Fruit fly (Drosophila melanogaster) whole organism, adult: Measurements from ENCODE around the gene His3.3B.

ENCODE experiments used
- CG11617 ChIP-seq: fragments of 200-800 bp; sonication (Bioruptor generic); optimal IDR thresholded peaks from 2 replicates; lab custom pipeline; 2017; ENCODE audit warnings: mild to moderate bottlenecking, missing biosample characterization, missing genetic modification reagents, missing genetic modification characterization
- CG12768 ChIP-seq: fragments of 200-800 bp; sonication (Bioruptor generic); optimal IDR thresholded peaks from 2 replicates; lab custom pipeline; 2017; ENCODE audit warnings: missing biosample characterization, missing genetic modification characterization, mild to moderate bottlenecking, moderate library complexity, missing genetic modification reagents
- CG14711 ChIP-seq: fragments of 200-800 bp; sonication (Bioruptor generic); optimal IDR thresholded peaks from 2 replicates; lab custom pipeline; 2018; ENCODE audit warnings: missing biosample characterization, mild to moderate bottlenecking, missing genetic modification characterization, moderate library complexity
- CG1620 ChIP-seq: fragments of 200-800 bp; sonication (Bioruptor generic); optimal IDR thresholded peaks from 2 replicates; lab custom pipeline; 2016; ENCODE audit warnings: missing biosample characterization, missing genetic modification characterization
- CG33017 ChIP-seq: fragments of 200-800 bp; sonication (Bioruptor generic); optimal IDR thresholded peaks from 2 replicates; lab custom pipeline; 2018; ENCODE audit warnings: missing biosample characterization, mild to moderate bottlenecking, missing genetic modification characterization, moderate library complexity
- CG5204 ChIP-seq: fragments of 200-800 bp; sonication (Bioruptor generic); optimal IDR thresholded peaks from 2 replicates; lab custom pipeline; 2016; ENCODE audit warnings: missing biosample characterization, missing genetic modification characterization
- CG7045 ChIP-seq: fragments of 200-800 bp; sonication (Bioruptor generic); optimal IDR thresholded peaks from 2 replicates; lab custom pipeline; 2017; ENCODE audit warnings: missing biosample characterization, mild to moderate bottlenecking, missing genetic modification characterization
- CG7101 ChIP-seq: fragments of 200-800 bp; sonication (Bioruptor generic); optimal IDR thresholded peaks from 2 replicates; lab custom pipeline; 2018; ENCODE audit warnings: missing biosample characterization, mild to moderate bottlenecking, missing genetic modification characterization, moderate library complexity
- Clk ChIP-seq: fragments of 200-800 bp; sonication (Bioruptor generic); optimal IDR thresholded peaks from 2 replicates; lab custom pipeline; 2017; ENCODE audit warnings: missing biosample characterization, missing genetic modification characterization
- Crg-1 ChIP-seq: fragments of 200-800 bp; sonication (Bioruptor generic); optimal IDR thresholded peaks from 2 replicates; lab custom pipeline; 2016; ENCODE audit warnings: missing biosample characterization, missing genetic modification characterization
- Hr96 ChIP-seq: fragments of 200-800 bp; sonication (Bioruptor generic); optimal IDR thresholded peaks from 2 replicates; lab custom pipeline; 2016; ENCODE audit warnings: missing biosample characterization, missing genetic modification characterization
- Mnt ChIP-seq: fragments of 200-800 bp; sonication (Bioruptor generic); optimal IDR thresholded peaks from 2 replicates; lab custom pipeline; 2016; ENCODE audit warnings: missing biosample characterization, mild to moderate bottlenecking, missing genetic modification characterization
- bab1 ChIP-seq: fragments of 200-800 bp; sonication (Bioruptor generic); optimal IDR thresholded peaks from 3 replicates; lab custom pipeline; 2019; ENCODE audit warnings: missing biosample characterization, mild to moderate bottlenecking, missing genetic modification characterization, moderate library complexity
- cic ChIP-seq: fragments of 200-800 bp; sonication (Bioruptor generic); optimal IDR thresholded peaks from 2 replicates; lab custom pipeline; 2017; ENCODE audit warnings: missing biosample characterization, mild to moderate bottlenecking, missing genetic modification characterization, moderate library complexity
- cnc ChIP-seq, 2 experiments: fragments of >200 bp; optimal IDR thresholded peaks; 2 replicates each; lab custom pipeline; 2017
- kay ChIP-seq: fragments of 200-800 bp; sonication (Bioruptor generic); peaks from one replicate; lab custom pipeline; 2016; ENCODE audit warnings: missing biosample characterization, missing genetic modification characterization, borderline replicate concordance
- ovo ChIP-seq: fragments of 200-800 bp; sonication (Bioruptor generic); optimal IDR thresholded peaks from 2 replicates; lab custom pipeline; 2016; ENCODE audit warnings: missing biosample characterization, missing genetic modification characterization
- pad ChIP-seq: fragments of 200-800 bp; sonication (Bioruptor generic); optimal IDR thresholded peaks from 3 replicates; lab custom pipeline; 2017; ENCODE audit warnings: missing biosample characterization, missing genetic modification characterization, mild to moderate bottlenecking, moderate library complexity, missing genetic modification reagents
- tj ChIP-seq: fragments of 200-800 bp; sonication (Bioruptor generic); optimal IDR thresholded peaks from 3 replicates; lab custom pipeline; 2017; ENCODE audit warnings: missing biosample characterization, mild to moderate bottlenecking, missing genetic modification characterization, moderate library complexity
- toe ChIP-seq: fragments of 200-800 bp; sonication (Bioruptor generic); optimal IDR thresholded peaks from 2 replicates; lab custom pipeline; 2016; ENCODE audit warnings: missing biosample characterization, missing genetic modification characterization

Gene His3.3B

DNA sequence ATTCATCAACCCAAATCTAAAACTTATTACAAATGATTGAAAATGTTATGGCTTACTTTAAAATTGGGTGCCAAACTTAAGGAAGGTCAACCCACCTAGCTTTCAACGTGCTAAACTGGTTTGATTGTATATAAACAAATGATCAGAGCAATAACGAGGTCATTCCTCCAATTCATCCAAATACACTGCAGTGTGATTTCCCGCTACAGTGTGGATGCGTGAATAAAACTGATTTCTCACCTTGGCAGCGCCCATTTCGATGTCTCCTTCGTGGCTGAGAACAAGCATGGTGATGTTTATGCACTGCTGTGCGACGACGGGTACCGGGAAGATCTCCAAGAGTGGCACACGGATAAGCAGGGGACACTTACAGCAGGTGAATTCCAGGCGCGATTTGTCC lies 38.8 kb upstream of the His3.3B start:
- no peak for TF ChIP-seq CG14711 (tag; lab: Kevin White, UChicago)
- TF ChIP-seq cic = no peak
- TF ChIP-seq Mnt (GFP tag; lab: Kevin White, UChicago) = no peak
- no peak for TF ChIP-seq CG7101 (tag; lab: Kevin White, UChicago)
- TF ChIP-seq bab1 (GFP tag; lab: Kevin White, UChicago) = no peak
- TF ChIP-seq Hr96 (GFP tag; lab: Kevin White, UChicago) = no peak
- no peak for TF ChIP-seq CG1620 (GFP tag; lab: Kevin White, UChicago)
- TF ChIP-seq CG11617 (GFP tag; lab: Kevin White, UChicago) = no peak
- no peak for TF ChIP-seq pad
- no peak for TF ChIP-seq Crg-1 (GFP tag; lab: Kevin White, UChicago)
- TF ChIP-seq CG12768 = no peak
- no peak for TF ChIP-seq kay (GFP tag; lab: Kevin White, UChicago)
- TF ChIP-seq CG33017 = no peak
- no peak for TF ChIP-seq ovo
- no peak for TF ChIP-seq CG5204 (GFP tag; lab: Kevin White, UChicago)
- no peak for TF ChIP-seq tj (GFP tag; lab: Kevin White, UChicago)
- no peak for TF ChIP-seq CG7045 (GFP tag; lab: Kevin White, UChicago)
- TF ChIP-seq cnc (optimal IDR thresholded peaks at IDR 0.05; lab: Kevin White, UChicago) = no peak

DNA sequence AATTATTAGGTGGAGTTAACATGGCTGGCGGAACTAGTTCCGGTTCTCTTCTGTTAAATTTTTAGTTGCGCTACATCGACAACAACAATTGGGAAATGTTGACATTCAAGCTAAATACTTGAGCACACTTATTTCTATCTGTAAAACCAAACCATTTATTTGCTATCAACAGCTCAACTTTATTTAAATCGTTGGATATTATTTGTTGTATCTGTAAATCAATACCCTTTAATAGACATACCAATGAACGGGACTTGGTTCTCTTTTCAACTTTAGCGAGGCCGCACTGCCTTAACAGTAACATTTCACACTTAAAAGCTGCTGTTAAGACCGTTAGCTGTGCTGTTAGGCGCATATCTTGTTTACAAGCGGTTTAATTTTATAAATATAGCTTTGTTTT lies 37.1 kb upstream of the His3.3B start, which contains the start of gene CG12106:
Gene CG12106, plus strand, starts transcription at position 295 of the 400 bp plus-strand sequence.
- TF ChIP-seq bab1 (GFP tag; lab: Kevin White, UChicago) (peak; percentile 60), Crg-1 (GFP tag; lab: Kevin White, UChicago) (peak; percentile 28), CG7101 (tag; lab: Kevin White, UChicago) (peak; percentile 73), CG12768 (peak; percentile 25), Clk (GFP tag; lab: Kevin White, UChicago) (no peak), CG5204 (GFP tag; lab: Kevin White, UChicago) (peak; percentile 39), cic (no peak), ovo (peak; percentile 57), CG14711 (tag; lab: Kevin White, UChicago) (peak; percentile 71), CG1620 (GFP tag; lab: Kevin White, UChicago) (peak; percentile 56), cnc (optimal IDR thresholded peaks at IDR 0.05; lab: Kevin White, UChicago) (no peak), CG11617 (GFP tag; lab: Kevin White, UChicago) (peak; percentile 25), Mnt (GFP tag; lab: Kevin White, UChicago) (peak; percentile 29), toe (GFP tag; lab: Kevin White, UChicago) (peak; percentile 24), CG7045 (GFP tag; lab: Kevin White, UChicago) (no peak), kay (GFP tag; lab: Kevin White, UChicago) (no peak), CG33017 (peak; percentile 38), tj (GFP tag; lab: Kevin White, UChicago) (no peak), pad (peak; percentile 31), Hr96 (GFP tag; lab: Kevin White, UChicago) (no peak)

DNA sequence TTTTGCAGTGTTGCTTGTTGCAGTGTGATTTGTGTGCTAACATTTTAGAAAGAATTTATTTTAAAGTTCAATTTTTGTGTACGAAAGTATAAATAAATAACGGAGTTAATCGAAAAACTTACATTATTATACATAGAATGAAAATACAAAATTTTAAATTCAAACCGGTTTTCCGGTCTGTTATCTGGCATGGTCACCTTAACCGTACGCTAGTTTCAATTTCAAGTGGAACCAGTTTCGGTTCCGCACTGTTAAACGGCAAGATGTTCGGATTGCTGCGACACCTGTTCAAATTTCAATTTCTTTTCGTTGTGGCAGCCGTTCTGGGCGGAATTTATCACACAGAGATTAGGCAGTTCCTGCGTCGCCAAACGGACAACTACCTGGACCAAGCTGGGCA lies 36.0 kb upstream of the His3.3B start, which contains the start of gene CG12056:
Gene CG12056, plus strand, starts transcription at position 241 of the 400 bp plus-strand sequence.
- peak; percentile 35 for TF ChIP-seq bab1 (GFP tag; lab: Kevin White, UChicago)
- TF ChIP-seq Crg-1 (GFP tag; lab: Kevin White, UChicago) = no peak

DNA sequence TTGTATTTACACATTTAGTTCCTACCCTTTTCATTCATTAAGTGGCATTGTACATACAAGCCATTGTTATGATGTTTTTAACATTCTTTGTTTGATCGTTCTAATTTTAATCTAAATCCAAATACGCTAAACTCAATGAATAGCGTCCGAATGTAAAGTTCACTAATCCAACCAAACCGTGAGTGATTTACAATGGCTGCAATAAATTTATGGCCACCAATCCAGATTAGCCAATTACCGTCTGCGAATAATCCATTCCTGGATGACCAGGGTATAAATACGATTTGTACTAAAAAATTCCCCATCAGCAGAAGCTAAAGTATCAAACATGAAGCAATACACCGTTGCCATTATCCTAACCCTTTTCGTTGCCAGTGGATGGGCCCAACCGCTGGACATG lies 34.9 kb upstream of the His3.3B start, which contains the start of gene CG12057:
Gene CG12057, plus strand, starts transcription at position 301 of the 400 bp plus-strand sequence.
- TF ChIP-seq CG11617 (GFP tag; lab: Kevin White, UChicago) = no peak
- TF ChIP-seq CG7045 (GFP tag; lab: Kevin White, UChicago) = no peak
- TF ChIP-seq cnc (optimal IDR thresholded peaks at IDR 0.05; lab: Kevin White, UChicago) = no peak
- TF ChIP-seq CG12768 = no peak
- no peak for TF ChIP-seq Clk (GFP tag; lab: Kevin White, UChicago)
- no peak for TF ChIP-seq pad
- TF ChIP-seq Hr96 (GFP tag; lab: Kevin White, UChicago) = no peak
- TF ChIP-seq CG14711 (tag; lab: Kevin White, UChicago) = no peak
- TF ChIP-seq ovo = no peak
- no peak for TF ChIP-seq Crg-1 (GFP tag; lab: Kevin White, UChicago)
- TF ChIP-seq CG33017 = no peak
- TF ChIP-seq cic = no peak
- TF ChIP-seq CG1620 (GFP tag; lab: Kevin White, UChicago) = no peak
- no peak for TF ChIP-seq Mnt (GFP tag; lab: Kevin White, UChicago)
- no peak for TF ChIP-seq CG7101 (tag; lab: Kevin White, UChicago)
- TF ChIP-seq bab1 (GFP tag; lab: Kevin White, UChicago) = no peak
- no peak for TF ChIP-seq toe (GFP tag; lab: Kevin White, UChicago)

DNA sequence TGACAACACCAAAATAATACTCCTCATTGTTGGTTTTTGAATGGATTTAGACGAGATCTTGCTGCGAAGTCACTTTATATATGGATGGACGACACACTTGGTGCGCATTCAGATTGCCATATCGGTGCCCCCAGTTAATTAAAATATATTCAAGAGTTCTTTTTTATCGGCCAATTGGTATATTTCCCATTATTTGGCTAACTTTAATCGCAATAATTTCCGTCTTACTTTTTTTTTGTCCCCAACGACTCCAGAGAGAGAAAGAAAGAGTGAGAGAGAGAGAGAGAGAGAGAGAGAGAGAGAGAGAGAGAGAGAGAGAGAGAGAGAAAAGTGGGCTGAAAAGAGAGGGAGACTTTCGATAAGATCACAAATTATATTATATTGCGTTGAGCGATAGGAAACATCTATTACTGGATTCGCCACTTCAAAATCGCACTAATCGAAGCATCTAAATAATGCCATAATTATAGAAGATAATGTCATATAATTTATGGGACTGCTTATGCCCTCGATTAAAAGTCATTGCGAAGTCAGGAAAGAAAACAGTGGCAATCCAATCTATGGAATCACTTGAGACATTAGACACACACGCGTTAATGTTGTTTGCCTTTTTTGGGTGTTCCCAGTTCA lies 34.2 kb upstream of the His3.3B start, which contains the start of gene CG12115:
Gene CG12115, minus strand, starts transcription at position 51 of the 630 bp plus-strand sequence.
- TF ChIP-seq CG11617 (GFP tag; lab: Kevin White, UChicago) (no peak), pad (no peak), CG14711 (tag; lab: Kevin White, UChicago) (no peak)

DNA sequence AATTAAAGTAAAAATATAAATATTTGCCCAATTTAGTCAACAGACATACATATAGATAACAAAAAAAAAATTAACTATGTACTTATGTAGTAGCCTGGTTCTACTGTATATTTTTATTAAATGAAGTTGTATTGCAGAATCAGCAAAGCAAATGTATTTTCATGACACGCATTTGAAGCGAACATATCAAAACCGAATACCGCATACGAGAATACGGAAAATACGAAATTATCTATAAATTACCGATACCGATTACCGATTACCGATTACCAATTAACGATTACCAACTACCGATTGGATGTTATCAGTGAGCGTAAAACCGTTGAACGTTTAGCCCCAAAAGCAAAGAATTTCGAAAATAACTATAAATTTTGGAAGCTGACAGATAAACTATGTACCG lies 31.0 kb upstream of the His3.3B start:
- no peak for TF ChIP-seq cic
- TF ChIP-seq bab1 (GFP tag; lab: Kevin White, UChicago) = no peak
- no peak for TF ChIP-seq kay (GFP tag; lab: Kevin White, UChicago)
- TF ChIP-seq CG1620 (GFP tag; lab: Kevin White, UChicago) = no peak
- TF ChIP-seq pad = no peak
- no peak for TF ChIP-seq CG14711 (tag; lab: Kevin White, UChicago)
- no peak for TF ChIP-seq Mnt (GFP tag; lab: Kevin White, UChicago)
- no peak for TF ChIP-seq CG11617 (GFP tag; lab: Kevin White, UChicago)
- no peak for TF ChIP-seq tj (GFP tag; lab: Kevin White, UChicago)
- TF ChIP-seq CG12768 = no peak
- TF ChIP-seq toe (GFP tag; lab: Kevin White, UChicago) = no peak
- TF ChIP-seq Hr96 (GFP tag; lab: Kevin White, UChicago) = no peak
- no peak for TF ChIP-seq cnc (optimal IDR thresholded peaks at IDR 0.05; lab: Kevin White, UChicago)
- no peak for TF ChIP-seq CG33017
- TF ChIP-seq CG5204 (GFP tag; lab: Kevin White, UChicago) = no peak
- no peak for TF ChIP-seq Crg-1 (GFP tag; lab: Kevin White, UChicago)
